Worm (Caenorhabditis elegans) whole organism, L1 larva: ENCODE data around the gene srbc-38.

ENCODE experiments used
- F16B12.6 ChIP-seq: fragments of 150-350 bp; optimal IDR thresholded peaks from 2 replicates; lab custom pipeline; 2014; ENCODE audit warnings: missing biosample characterization, missing genetic modification characterization
- aha-1 ChIP-seq: fragments of 150-350 bp; optimal IDR thresholded peaks from 2 replicates; lab custom pipeline; 2014; ENCODE audit warnings: missing biosample characterization, missing genetic modification characterization
- alr-1 ChIP-seq: fragments of 200-800 bp; sonication (Bioruptor generic); optimal IDR thresholded peaks from 2 replicates; lab custom pipeline; 2018; ENCODE audit warnings: borderline replicate concordance, mild to moderate bottlenecking, missing genetic modification characterization, missing compliant biosample characterization
- aly-2 ChIP-seq: fragments of 150-350 bp; optimal IDR thresholded peaks from 2 replicates; lab custom pipeline; 2014; ENCODE audit warnings: missing biosample characterization, missing genetic modification characterization
- ceh-63 ChIP-seq: fragments of 200-800 bp; sonication (Bioruptor generic); optimal IDR thresholded peaks from 2 replicates; lab custom pipeline; 2018; ENCODE audit warnings: mild to moderate bottlenecking, missing genetic modification characterization, missing compliant biosample characterization
- ces-1 ChIP-seq: fragments of 150-350 bp; optimal IDR thresholded peaks from 2 replicates; lab custom pipeline; 2014; ENCODE audit warnings: missing biosample characterization, missing genetic modification reagents, missing genetic modification characterization
- dsc-1 ChIP-seq: sonication (generic microtip); optimal IDR thresholded peaks from 2 replicates; lab custom pipeline; 2016; ENCODE audit warnings: mild to moderate bottlenecking, missing genetic modification characterization, missing compliant biosample characterization
- egl-27 ChIP-seq, 2 experiments: fragments of 150-350 bp in 1 of 2; sonication (generic microtip); optimal IDR thresholded peaks; 3 replicates each; lab custom pipeline; 2017 to 2018; ENCODE audit warnings: missing biosample characterization in 2 of 2, missing genetic modification characterization in 2 of 2, missing genetic modification reagents in 2 of 2
- elt-2 ChIP-seq: sonication (generic microtip); optimal IDR thresholded peaks from 2 replicates; lab custom pipeline; 2016; ENCODE audit warnings: missing genetic modification characterization, mild to moderate bottlenecking, inconsistent platforms, missing compliant biosample characterization, missing genetic modification reagents
- elt-3 ChIP-seq, 6 experiments: fragments of 150-350 bp in 1 of 6; sonication (generic microtip); optimal IDR thresholded peaks; 2 replicates each; lab custom pipeline; 2017 to 2018; ENCODE audit warnings: missing biosample characterization in 6 of 6, missing genetic modification characterization in 6 of 6, inconsistent platforms in 1 of 6
- fkh-8 ChIP-seq: sonication (generic microtip); optimal IDR thresholded peaks from 2 replicates; lab custom pipeline; 2016; ENCODE audit warnings: mild to moderate bottlenecking, missing genetic modification characterization, missing compliant biosample characterization
- grh-1 ChIP-seq: fragments of 200-800 bp; sonication (Bioruptor generic); IDR thresholded peaks from 2 replicates; pipeline ENCODE4 v1.3.6; 2022; ENCODE audit warnings: missing genetic modification reagents, missing genetic modification characterization, missing compliant biosample characterization
- hlh-17 ChIP-seq: fragments of 200-800 bp; sonication (Bioruptor generic); optimal IDR thresholded peaks from 2 replicates; lab custom pipeline; 2018; ENCODE audit warnings: missing genetic modification characterization, mild to moderate bottlenecking, missing compliant biosample characterization, moderate library complexity, borderline replicate concordance
- jun-1 ChIP-seq: fragments of 150-350 bp; optimal IDR thresholded peaks from 2 replicates; lab custom pipeline; 2014; ENCODE audit warnings: missing biosample characterization, missing genetic modification reagents, missing genetic modification characterization
- lin-15B ChIP-seq: fragments of 150-350 bp; sonication (generic microtip); optimal IDR thresholded peaks from 3 replicates; lab custom pipeline; 2014; ENCODE audit warnings: missing biosample characterization, missing genetic modification characterization
- lin-35 ChIP-seq, 2 experiments: fragments of 150-350 bp; optimal IDR thresholded peaks; 2 replicates each; lab custom pipeline; 2014; ENCODE audit warnings: missing biosample characterization in 2 of 2, missing genetic modification characterization in 2 of 2, missing genetic modification reagents in 2 of 2
- lir-3 ChIP-seq: sonication (generic microtip); optimal IDR thresholded peaks from 2 replicates; lab custom pipeline; 2016; ENCODE audit warnings: mild to moderate bottlenecking, missing genetic modification characterization, moderate library complexity, missing compliant biosample characterization; ENCODE audit not compliant: poor library complexity
- lsy-2 ChIP-seq, 2 experiments: fragments of 150-350 bp; optimal IDR thresholded peaks; 2 replicates each; lab custom pipeline; 2014; ENCODE audit warnings: missing biosample characterization in 2 of 2, missing genetic modification characterization in 2 of 2
- mdl-1 ChIP-seq, 2 experiments: fragments of 150-350 bp; optimal IDR thresholded peaks; 2 replicates each; lab custom pipeline; 2014 to 2017; ENCODE audit warnings: missing biosample characterization in 2 of 2, missing genetic modification characterization in 2 of 2, inconsistent platforms in 1 of 2
- nhr-12 ChIP-seq: sonication (generic microtip); optimal IDR thresholded peaks from 2 replicates; lab custom pipeline; 2017; ENCODE audit warnings: missing biosample characterization, missing genetic modification characterization
- nhr-20 ChIP-seq: sonication (generic microtip); optimal IDR thresholded peaks from 2 replicates; lab custom pipeline; 2016; ENCODE audit warnings: mild to moderate bottlenecking, missing genetic modification characterization, missing compliant biosample characterization
- nhr-71 ChIP-seq: sonication (generic microtip); optimal IDR thresholded peaks from 2 replicates; lab custom pipeline; 2016; ENCODE audit warnings: mild to moderate bottlenecking, missing genetic modification characterization, moderate library complexity, missing compliant biosample characterization
- nhr-76 ChIP-seq: sonication (generic microtip); optimal IDR thresholded peaks from 2 replicates; lab custom pipeline; 2017; ENCODE audit warnings: missing biosample characterization, missing genetic modification characterization
- nhr-77 ChIP-seq: fragments of 150-350 bp; optimal IDR thresholded peaks from 2 replicates; lab custom pipeline; 2014; ENCODE audit warnings: missing biosample characterization, missing genetic modification characterization
- nhr-85 ChIP-seq: sonication (generic microtip); peaks from one replicate; lab custom pipeline; 2016; ENCODE audit warnings: missing genetic modification characterization, inconsistent platforms, missing compliant biosample characterization
- nhr-90 ChIP-seq: sonication (generic microtip); optimal IDR thresholded peaks from 2 replicates; lab custom pipeline; 2016; ENCODE audit warnings: mild to moderate bottlenecking, missing genetic modification characterization, missing compliant biosample characterization; ENCODE audit not compliant: poor library complexity
- pax-3 ChIP-seq: fragments of 200-800 bp; sonication (Bioruptor generic); optimal IDR thresholded peaks from 2 replicates; lab custom pipeline; 2018; ENCODE audit warnings: mild to moderate bottlenecking, missing genetic modification characterization, moderate library complexity, missing compliant biosample characterization
- pqm-1 ChIP-seq: sonication (generic microtip); optimal IDR thresholded peaks from 3 replicates; lab custom pipeline; 2017; ENCODE audit warnings: missing biosample characterization, missing genetic modification characterization
- rnt-1 ChIP-seq: sonication (generic microtip); optimal IDR thresholded peaks from 2 replicates; lab custom pipeline; 2016; ENCODE audit warnings: mild to moderate bottlenecking, missing genetic modification characterization, moderate library complexity, missing compliant biosample characterization
- sup-37 ChIP-seq: fragments of 200-800 bp; sonication (Bioruptor generic); optimal IDR thresholded peaks from 2 replicates; lab custom pipeline; 2018; ENCODE audit warnings: mild to moderate bottlenecking, missing genetic modification characterization, missing compliant biosample characterization
- swsn-7 ChIP-seq: sonication (generic microtip); optimal IDR thresholded peaks from 2 replicates; lab custom pipeline; 2016; ENCODE audit warnings: missing genetic modification characterization, missing compliant biosample characterization
- tbx-2 ChIP-seq: sonication (generic microtip); optimal IDR thresholded peaks from 2 replicates; lab custom pipeline; 2016; ENCODE audit warnings: missing genetic modification characterization, missing compliant biosample characterization
- unc-130 ChIP-seq: fragments of 150-350 bp; optimal IDR thresholded peaks from 2 replicates; lab custom pipeline; 2017; ENCODE audit warnings: missing biosample characterization, missing genetic modification characterization, inconsistent platforms
- unc-30 ChIP-seq: sonication (generic microtip); optimal IDR thresholded peaks from 2 replicates; lab custom pipeline; 2017; ENCODE audit warnings: missing biosample characterization, missing genetic modification characterization
- unc-86 ChIP-seq: sonication (generic microtip); optimal IDR thresholded peaks from 2 replicates; lab custom pipeline; 2016; ENCODE audit warnings: missing genetic modification characterization, missing compliant biosample characterization
- unc-98 ChIP-seq: fragments of 200-800 bp; sonication (Bioruptor generic); IDR thresholded peaks from 2 replicates; pipeline ENCODE4 v1.3.6; 2022; ENCODE audit warnings: missing genetic modification characterization, missing compliant biosample characterization
- xbp-1 ChIP-seq: sonication (generic microtip); optimal IDR thresholded peaks from 2 replicates; lab custom pipeline; 2016; ENCODE audit warnings: missing genetic modification characterization, missing compliant biosample characterization
- zip-4 ChIP-seq: fragments of 200-800 bp; sonication (Bioruptor generic); optimal IDR thresholded peaks from 2 replicates; lab custom pipeline; 2018; ENCODE audit warnings: mild to moderate bottlenecking, missing genetic modification characterization, moderate library complexity, missing compliant biosample characterization
- ztf-11 ChIP-seq, 2 experiments: sonication (generic microtip); optimal IDR thresholded peaks; 2 replicates each; lab custom pipeline; 2016 to 2017; ENCODE audit warnings: missing genetic modification characterization in 2 of 2, missing biosample characterization in 1 of 2, missing compliant biosample characterization in 1 of 2

Gene srbc-38

DNA sequence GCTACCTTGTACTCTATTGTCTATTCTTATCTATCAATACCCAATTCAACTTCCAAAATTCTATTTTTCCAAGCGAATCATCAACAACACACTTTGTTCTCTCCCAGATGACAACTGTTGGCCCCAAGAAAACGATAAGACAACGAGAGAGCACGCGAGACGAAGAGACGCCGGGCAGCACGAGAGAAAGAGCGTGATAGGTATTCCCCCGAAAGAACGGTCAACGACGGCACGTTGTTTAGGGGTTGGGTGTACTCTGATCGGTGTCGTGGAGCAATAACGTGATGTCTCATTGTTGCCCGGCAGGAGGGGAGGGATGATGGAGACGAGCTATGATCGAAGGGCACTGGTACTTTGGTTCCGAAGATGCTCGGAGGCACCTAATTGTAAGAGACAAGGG lies 24.3 kb downstream of the srbc-38 start (continued):
- TF ChIP-seq rnt-1 (peak; percentile 95), lin-35 (GFP tag; optimal IDR thresholded peaks at IDR 0.05; lab: Kevin White, UChicago) (peak; percentile 37 to 90), unc-130 (tag; lab: Kevin White, UChicago) (peak; percentile 87), unc-86 (tag; lab: Kevin White, UChicago) (no peak), swsn-7 (tag; lab: Kevin White, UChicago) (peak; percentile 89), elt-2 (tag; lab: Kevin White, UChicago) (peak; percentile 99), xbp-1 (tag; lab: Kevin White, UChicago) (peak; percentile 84), egl-27 (tag; optimal IDR thresholded peaks at IDR 0.05; lab: Kevin White, UChicago) (peak; percentile 22 to 79), zip-4 (peak; percentile 52), ztf-11 (tag; optimal IDR thresholded peaks at IDR 0.05; lab: Kevin White, UChicago) (peak in 1 of 2 experiments; percentile 86), F16B12.6 (tag; lab: Kevin White, UChicago) (no peak), nhr-76 (tag; lab: Kevin White, UChicago) (no peak), lsy-2 (tag; optimal IDR thresholded peaks at IDR 0.05; lab: Kevin White, UChicago) (peak; percentile 77 to 83), sup-37 (GFP tag; lab: Kevin White, UChicago) (peak; percentile 94), pax-3 (peak; percentile 75), nhr-20 (tag; lab: Kevin White, UChicago) (peak; percentile 99), lir-3 (tag; lab: Kevin White, UChicago) (peak; percentile 86), pqm-1 (tag; lab: Kevin White, UChicago) (peak; percentile 48), aly-2 (tag; lab: Kevin White, UChicago) (peak; percentile 30), lin-15B (no peak), ceh-63 (GFP tag; lab: Kevin White, UChicago) (no peak), jun-1 (tag; lab: Kevin White, UChicago) (peak; percentile 77), grh-1 (GFP tag; lab: Robert Waterston, UW) (peak; percentile 84), elt-3 (tag; optimal IDR thresholded peaks at IDR 0.05; lab: Kevin White, UChicago) (peak in 5 of 6 experiments; percentile 16 to 92 (median 65)), fkh-8 (tag; lab: Kevin White, UChicago) (no peak), unc-98 (GFP tag; lab: Robert Waterston, UW) (peak; percentile 63), aha-1 (no peak), hlh-17 (no peak), tbx-2 (tag; lab: Kevin White, UChicago) (peak; percentile 96), nhr-90 (tag; lab: Kevin White, UChicago) (peak; percentile 94), nhr-71 (tag; lab: Kevin White, UChicago) (peak; percentile 100), ces-1 (GFP tag; lab: Kevin White, UChicago) (no peak), nhr-85 (tag; lab: Kevin White, UChicago) (peak; percentile 98), mdl-1 (tag; optimal IDR thresholded peaks at IDR 0.05; lab: Kevin White, UChicago) (peak; percentile 76 to 99), nhr-12 (tag; lab: Kevin White, UChicago) (no peak), nhr-77 (tag; lab: Kevin White, UChicago) (peak; percentile 83), unc-30 (tag; lab: Kevin White, UChicago) (no peak), dsc-1 (tag; lab: Kevin White, UChicago) (peak; percentile 34)

DNA sequence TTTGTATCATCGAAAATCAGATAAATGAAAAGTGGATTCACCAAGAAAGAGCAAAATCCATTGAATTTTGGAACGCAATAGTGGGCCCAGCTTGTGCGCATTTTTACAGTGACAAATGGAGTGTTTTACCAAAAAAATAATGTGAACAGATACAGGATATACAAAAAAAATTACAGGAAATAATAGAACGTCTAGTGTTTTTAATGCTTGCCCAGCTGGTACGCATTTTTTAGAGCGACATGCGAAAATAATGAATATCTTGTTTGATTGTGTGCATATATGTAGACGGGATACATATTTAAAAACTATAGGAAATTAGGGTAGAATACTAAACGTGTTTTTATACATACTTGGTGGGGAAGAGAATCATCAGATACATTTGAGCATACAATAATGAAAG lies 29.2 kb downstream of the srbc-38 start, which contains the start of gene srj-25:
TSS of gene srj-25 (minus strand) at position 101 of the 400 bp plus-strand sequence.
- TF ChIP-seq egl-27 (tag; optimal IDR thresholded peaks at IDR 0.05; lab: Kevin White, UChicago) (no peak), mdl-1 (tag; optimal IDR thresholded peaks at IDR 0.05; lab: Kevin White, UChicago) (no peak), unc-98 (GFP tag; lab: Robert Waterston, UW) (no peak), alr-1 (tag; lab: Kevin White, UChicago) (no peak), unc-30 (tag; lab: Kevin White, UChicago) (no peak), unc-86 (tag; lab: Kevin White, UChicago) (no peak)
